Fruit fly (Drosophila melanogaster) ovary, adult (tissue): ENCODE measurements around the gene CG7272.
A peak's percentile ranks its signal among the peaks of the same experiment; 100 is the strongest.

ENCODE experiments used
- CG17801 ChIP-seq: fragments of 200-800 bp; optimal IDR thresholded peaks from 2 replicates; lab custom pipeline; 2019; ENCODE audit warnings: missing biosample characterization, mild to moderate bottlenecking, missing genetic modification characterization, moderate library complexity; ENCODE audit not compliant: partially characterized antibody

The CG7272 gene

DNA sequence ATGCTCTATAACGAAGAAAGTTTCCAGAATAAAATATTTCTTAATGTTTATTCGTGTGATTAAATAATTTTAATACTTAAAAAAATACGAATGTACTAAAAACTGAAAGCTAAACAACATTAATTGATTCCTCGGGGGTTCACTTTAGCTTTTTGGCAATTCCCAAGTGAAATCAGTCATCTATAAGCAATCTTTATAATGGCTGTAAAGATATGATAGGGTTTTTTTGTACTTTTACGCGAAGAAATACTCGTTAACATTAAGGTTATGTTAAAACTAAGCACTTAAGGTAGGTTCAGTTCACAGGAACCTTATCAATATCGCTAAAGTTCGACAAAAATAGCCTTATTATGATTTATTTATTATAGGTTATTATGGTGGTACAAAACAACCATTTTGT is 19.2 kb downstream of the CG7272 start:
- TF ChIP-seq CG17801 (GFP tag; lab: Kevin White, UChicago) = no peak

DNA sequence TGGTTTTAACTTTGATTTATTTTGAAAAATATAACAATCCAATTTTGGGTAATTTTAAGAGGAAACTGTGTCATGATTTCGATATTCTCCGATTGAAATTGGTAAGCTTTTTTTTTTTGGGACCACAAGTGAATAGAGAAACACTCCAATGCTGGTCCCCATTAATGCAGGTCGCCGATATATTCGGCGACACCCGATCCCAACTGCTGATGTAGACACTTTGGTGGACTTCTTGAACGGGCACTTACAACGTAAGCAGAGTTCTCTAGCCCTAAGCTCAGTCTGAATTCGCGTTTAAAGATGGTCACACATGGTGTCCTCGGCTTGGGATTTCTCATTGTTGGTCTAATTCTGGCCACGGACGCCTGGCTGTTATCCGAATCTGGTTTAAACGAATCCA is 19.6 kb downstream of the CG7272 start, which contains the start of gene yellow-k:
TSS of gene yellow-k (plus strand) at position 301 of the 400 bp plus-strand sequence.
- no peak for TF ChIP-seq CG17801 (GFP tag; lab: Kevin White, UChicago)

DNA sequence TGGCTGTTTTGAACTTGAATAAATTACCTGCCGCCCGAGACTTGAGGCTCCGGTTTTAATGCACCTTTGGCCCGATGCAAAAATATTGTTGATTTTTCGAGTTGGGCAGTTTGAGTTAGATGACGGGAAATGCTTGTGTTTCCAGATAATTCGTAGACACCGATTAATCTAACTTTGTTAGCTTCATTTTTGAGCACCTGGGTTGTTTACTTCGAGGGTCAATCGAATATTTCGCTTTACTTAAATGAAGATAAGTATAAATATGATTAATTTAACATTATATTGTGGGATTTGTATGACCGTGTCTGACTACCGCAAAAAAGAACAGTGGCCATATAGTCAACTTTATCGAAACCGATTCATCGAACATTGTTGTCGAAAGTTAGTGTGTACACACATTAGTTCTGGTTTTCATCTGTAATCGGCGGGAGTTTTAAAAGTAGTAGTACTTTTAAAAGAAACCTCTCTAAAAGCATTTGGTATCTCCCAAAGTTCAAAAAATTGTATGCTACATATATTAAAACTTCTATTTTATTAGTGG is 23.1 kb downstream of the CG7272 start, which contains the start of gene CG7945:
TSS of gene CG7945 (minus strand) at position 332 of the 541 bp plus-strand sequence.
- TF ChIP-seq CG17801 (GFP tag; lab: Kevin White, UChicago) = peak; percentile 16

DNA sequence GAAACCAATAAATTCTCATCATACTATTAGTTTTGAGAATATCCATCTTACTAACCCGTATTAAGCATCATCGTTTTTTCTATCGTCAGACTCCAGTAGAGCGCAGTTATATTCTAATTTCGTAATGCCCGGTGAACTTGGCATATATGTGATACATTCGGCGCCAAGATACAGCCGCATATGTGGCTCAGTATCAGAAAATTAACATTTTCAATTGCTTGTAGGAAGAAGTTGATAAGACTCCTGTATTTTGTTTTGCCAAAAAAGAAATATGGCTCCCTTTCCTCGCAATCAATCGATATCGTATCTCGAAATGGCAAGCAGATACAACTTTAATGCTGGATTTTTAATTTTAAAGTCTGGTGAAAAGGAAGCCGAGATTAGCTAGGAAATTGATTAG is 24.4 kb downstream of the CG7272 start, which contains the start of gene CG33986:
TSS of gene CG33986 (minus strand) at position 101 of the 400 bp plus-strand sequence.
- no peak for TF ChIP-seq CG17801 (GFP tag; lab: Kevin White, UChicago)

DNA sequence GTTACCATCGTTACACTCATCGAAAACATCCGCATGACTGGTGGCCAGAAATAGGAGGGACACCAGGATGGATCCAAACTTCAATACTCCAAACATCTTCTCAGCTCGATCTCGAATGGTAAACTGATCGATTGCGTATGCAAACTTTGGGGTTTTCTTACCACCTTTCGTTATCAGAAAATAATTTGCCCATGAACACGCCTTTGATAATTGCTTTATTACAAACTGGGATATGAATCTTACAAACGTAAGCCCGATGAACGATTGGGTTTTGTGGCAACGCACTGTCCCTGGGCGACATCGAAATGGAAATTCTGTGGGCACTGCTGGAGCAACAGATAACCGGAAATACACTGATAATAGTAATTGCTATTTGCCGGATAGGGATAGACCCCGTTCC is 26.0 kb downstream of the CG7272 start, which contains the start of gene CG33985:
TSS of gene CG33985 (minus strand) at position 101 of the 400 bp plus-strand sequence.
- no peak for TF ChIP-seq CG17801 (GFP tag; lab: Kevin White, UChicago)

DNA sequence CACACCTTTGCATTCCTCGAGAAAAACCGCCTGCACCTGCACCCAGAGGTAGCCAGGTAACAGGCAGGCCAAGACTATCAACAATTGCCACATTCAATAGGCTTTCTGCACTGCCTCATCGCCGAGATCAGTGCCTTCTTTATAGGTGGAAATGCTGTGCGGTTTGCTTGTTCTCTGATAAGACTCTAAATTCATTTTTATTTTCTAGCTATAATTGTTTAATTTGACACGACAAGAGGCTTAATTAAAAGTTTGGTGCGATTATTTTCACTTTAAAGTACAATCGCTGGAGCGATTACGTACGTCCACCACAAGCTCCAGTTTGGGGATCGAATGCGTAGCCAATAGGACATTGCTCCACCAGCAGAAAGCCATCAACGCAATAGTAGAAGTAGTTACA is 26.7 kb downstream of the CG7272 start, which contains the start of gene CG42729:
TSS of gene CG42729 (minus strand) at position 101 of the 400 bp plus-strand sequence.
- TF ChIP-seq CG17801 (GFP tag; lab: Kevin White, UChicago) = no peak

DNA sequence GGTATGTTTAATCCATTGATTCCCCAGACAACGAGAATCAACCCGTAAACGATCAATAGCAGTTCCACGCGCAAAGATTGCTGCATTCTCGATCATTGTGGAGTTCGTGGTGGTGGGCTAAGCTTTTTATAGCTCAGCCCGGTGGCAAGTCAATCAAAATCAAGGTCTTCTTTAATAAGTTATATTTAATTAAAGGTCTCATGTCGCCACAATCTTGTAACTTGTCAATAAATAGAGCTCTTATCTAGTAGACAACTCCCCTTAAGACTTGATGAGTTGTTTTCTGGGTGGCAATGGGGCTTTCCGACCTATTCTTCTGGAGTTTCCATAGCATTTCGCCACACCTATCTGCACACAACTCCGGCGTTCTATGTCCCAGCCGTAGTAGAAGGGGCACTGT is 27.4 kb downstream of the CG7272 start, which contains the start of gene CG42728:
TSS of gene CG42728 (minus strand) at position 101 of the 400 bp plus-strand sequence.
- TF ChIP-seq CG17801 (GFP tag; lab: Kevin White, UChicago) = no peak

DNA sequence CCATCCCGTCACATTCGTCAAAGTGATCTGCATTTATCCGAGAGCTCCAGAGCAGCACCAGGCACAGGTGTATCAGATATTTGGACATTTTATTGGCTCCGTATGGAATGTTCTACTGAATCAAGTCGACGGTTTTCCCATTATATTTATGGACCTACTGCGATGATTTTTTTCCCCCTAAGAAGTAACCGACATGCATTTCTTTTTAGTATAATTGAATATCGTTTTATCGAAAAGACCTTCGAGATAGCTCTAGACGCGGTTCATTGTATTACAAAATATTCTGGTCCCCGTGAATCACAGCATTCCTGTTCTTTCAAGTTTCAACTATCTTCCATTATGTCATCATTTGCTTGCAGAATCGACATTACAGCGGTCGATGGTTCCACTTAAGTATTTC is 28.4 kb downstream of the CG7272 start, which contains the start of gene obst-H:
TSS of gene obst-H (minus strand) at position 101 of the 400 bp plus-strand sequence.
- TF ChIP-seq CG17801 (GFP tag; lab: Kevin White, UChicago) = no peak

DNA sequence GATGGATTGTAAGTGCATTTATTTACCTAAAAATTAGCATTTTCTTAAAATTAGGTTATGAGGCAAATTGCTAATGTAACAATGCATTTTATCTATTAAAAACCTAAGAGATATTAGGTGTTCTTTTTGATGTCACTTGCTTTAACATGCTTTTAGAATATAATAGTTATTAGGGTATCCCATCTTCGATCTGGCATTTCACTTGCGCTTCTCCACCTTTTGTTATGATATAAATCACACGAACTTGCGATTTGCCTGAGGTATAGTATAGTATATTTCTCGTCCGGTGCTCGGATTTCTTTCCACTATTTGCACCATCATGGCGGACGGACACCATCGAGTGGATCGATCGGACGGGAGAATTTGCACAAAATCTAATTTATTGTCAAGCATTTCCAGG is 29.3 kb downstream of the CG7272 start:
- no peak for TF ChIP-seq CG17801 (GFP tag; lab: Kevin White, UChicago)

DNA sequence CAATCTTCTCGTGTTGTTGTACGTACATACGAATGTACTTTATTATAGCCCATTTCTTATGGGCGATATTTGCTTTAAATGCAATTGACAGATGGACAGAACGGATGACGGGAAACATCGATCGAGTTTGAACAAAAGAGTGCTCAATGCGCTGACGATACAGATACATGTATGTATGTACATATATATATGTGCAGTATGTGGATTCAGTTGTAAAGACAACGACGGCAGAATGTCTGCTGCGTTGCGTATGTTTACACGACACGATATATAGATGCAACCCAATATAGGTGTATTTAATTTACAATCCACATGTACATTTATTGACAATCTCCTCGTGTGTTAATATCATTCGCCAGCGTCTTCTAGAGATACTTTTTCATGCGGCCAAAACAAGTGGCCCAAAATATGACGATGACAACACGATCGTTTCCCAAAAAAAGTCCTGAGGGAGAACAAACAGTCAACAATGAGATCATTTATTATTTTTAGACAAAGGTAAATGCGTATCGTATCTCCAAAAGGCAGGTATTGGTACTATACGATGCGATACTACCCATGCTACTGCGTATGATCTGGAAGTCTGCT is 30.0 kb downstream of the CG7272 start:
- no peak for TF ChIP-seq CG17801 (GFP tag; lab: Kevin White, UChicago)

DNA sequence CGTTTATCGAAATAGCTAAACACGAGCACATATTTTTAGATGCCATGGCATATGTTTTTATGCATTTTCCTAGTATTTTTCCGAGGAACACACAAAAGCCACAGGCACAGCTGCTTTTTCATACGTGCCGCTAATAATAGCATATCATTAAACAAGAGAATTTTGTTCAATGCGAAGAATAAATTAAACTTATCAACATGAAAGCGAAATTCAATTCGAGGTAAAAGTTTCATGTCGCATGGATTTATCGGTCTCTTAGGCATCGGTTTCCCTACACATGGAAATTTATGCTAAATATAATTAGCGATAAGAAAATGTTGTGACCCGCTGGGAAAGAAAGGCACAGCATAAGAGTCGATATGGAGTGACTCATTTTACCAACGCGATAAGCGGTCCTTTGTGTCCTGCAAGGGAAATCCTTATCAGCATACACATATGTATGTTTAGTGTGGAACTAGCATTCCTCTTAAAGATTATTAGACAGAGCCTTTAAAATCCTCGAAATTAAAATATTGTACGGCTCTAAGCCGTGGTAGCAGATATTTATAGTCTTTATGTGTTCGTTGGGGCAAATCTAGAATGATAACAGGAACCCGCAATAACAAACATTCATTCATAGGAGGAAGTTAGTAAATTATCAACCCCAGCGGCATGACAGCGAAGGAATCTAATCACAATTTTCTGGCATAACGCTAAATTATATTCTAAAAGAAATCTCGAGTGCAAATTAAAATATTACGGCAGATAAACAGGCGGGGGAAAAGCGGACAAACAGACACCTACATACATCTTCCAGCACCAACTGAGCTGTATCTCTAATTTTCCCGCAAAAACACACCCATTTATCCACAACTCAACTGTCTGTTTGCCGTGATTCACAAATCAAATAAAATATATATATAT is 30.9 kb downstream of the CG7272 start, which contains the start of gene CG43248:
TSS of gene CG43248 (minus strand) at position 51 of the 903 bp plus-strand sequence.
- TF ChIP-seq CG17801 (GFP tag; lab: Kevin White, UChicago) = no peak

DNA sequence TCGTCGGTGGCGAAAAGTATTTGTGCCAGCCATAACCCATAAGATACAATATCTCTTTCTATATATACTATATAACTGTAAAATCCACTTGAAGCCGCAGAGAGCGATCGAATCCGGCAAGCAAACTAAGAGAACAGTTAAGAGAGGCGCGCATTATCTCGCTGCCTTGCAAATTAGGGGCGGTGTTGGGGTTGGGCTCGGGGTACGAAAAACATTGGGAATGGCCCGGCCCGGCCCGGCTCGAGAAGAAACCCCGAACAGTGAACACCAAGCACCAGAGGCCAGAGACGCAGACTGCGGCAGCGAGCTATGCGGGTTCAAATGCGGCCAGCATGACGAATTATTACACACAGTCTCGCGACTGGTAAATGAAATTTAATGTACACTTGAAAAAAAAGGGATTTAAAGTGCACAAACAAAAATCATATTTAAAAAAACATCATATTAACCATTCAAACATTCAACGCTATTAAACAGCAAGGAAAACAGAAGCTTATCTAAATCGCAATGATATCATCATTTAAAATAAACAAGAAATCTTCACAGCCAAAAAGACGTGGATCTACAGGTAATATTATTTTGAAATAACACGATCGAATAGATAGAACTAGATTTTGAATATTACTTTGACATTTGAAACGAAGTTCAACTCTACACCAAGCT is 31.8 kb downstream of the CG7272 start:
- no peak for TF ChIP-seq CG17801 (GFP tag; lab: Kevin White, UChicago)

DNA sequence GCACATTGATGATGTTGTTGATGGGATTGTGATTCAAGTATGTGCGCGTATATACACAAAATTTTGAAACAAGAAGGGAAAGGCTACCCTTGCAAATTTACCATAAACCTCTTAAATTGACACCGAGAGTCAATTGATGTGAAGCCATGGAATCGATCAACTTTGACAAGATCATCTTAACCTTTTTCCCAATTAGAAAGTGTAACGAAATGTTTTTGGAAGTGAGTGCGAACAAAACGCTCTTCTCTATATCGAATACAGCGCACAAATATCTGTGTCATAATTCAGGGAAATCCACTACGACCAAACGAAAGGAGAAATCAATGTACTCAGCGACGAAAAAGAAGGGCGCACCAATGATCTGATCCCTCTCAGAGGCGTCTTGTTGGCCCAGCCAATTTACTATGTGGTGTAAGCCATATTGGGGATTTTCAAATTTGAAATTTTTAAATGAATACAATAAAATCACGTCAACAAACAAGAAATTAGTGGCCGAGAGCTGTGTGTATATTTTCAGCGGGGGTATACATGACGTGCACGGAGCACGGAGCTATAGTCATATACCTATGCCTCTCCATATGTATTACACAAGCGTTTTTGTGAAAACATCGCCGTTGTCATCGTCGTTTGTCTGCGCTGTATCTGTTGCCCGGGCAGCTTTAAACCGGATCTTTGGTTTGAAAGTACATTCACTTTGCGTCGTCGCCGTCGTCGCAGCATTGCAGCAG is 32.8 kb downstream of the CG7272 start:
- no peak for TF ChIP-seq CG17801 (GFP tag; lab: Kevin White, UChicago)
